Fruit fly (Drosophila melanogaster): ENCODE data around the gene TotZ.

dm6 chr3R:20901656-20902055 is 24.1 kb downstream of the TotZ start, which contains the start of gene Grik:
- TF ChIP-seq ttk (optimal IDR thresholded peaks at IDR 0.05), result no peak
- no peak for TF ChIP-seq insv (optimal IDR thresholded peaks at IDR 0.05)
- TF ChIP-seq h (optimal IDR thresholded peaks at IDR 0.05), result no peak
- TF ChIP-seq Sin3A (optimal IDR thresholded peaks at IDR 0.05), result no peak
- TF ChIP-seq psq (optimal IDR thresholded peaks at IDR 0.05), result no peak
- no peak for TF ChIP-seq Myc (optimal IDR thresholded peaks at IDR 0.05)

Measured in Kc167 (cell line).